Fruit fly (Drosophila melanogaster) whole organism, larva: ENCODE measurements around the gene GstD3.

ENCODE experiments used
- noc ChIP-seq: fragments of 200-800 bp; sonication (Bioruptor generic); optimal IDR thresholded peaks from 3 replicates; lab custom pipeline; 2019; ENCODE audit warnings: missing biosample characterization, mild to moderate bottlenecking, missing genetic modification characterization, moderate library complexity

GstD3 gene

dm6 chr3R:12372800-12373199, at the start of gene GstD3:
GstD3 (plus strand) TSS chr3R:12373068.
- no peak for TF ChIP-seq noc (tag; lab: Kevin White, UChicago)

dm6 chr3R:12323221-12323620, 49.6 kb upstream of the GstD3 start, which contains the start of gene CG10013:
CG10013 (plus strand) TSS chr3R:12323521.
- TF ChIP-seq noc (tag; lab: Kevin White, UChicago): no peak

dm6 chr3R:12326855-12327254, 46.0 kb upstream of the GstD3 start:
- no peak for TF ChIP-seq noc (tag; lab: Kevin White, UChicago)

- no peak for TF ChIP-seq noc (tag; lab: Kevin White, UChicago)
These were observed 43.0 kb upstream of the GstD3 start for dm6 chr3R:12329827-12330226.

- no peak for TF ChIP-seq noc (tag; lab: Kevin White, UChicago)
These were observed 31.5 kb upstream of the GstD3 start, which contains the start of gene Sgsf for dm6 chr3R:12341374-12341773. Sgsf (plus strand) TSS chr3R:12341674.

dm6 chr3R:12344914-12345549, 27.8 kb upstream of the GstD3 start:
- TF ChIP-seq noc (tag; lab: Kevin White, UChicago): no peak

- TF ChIP-seq noc (tag; lab: Kevin White, UChicago): no peak
These were observed 26.9 kb upstream of the GstD3 start for dm6 chr3R:12345989-12346388.

- no peak for TF ChIP-seq noc (tag; lab: Kevin White, UChicago)
These were observed 25.2 kb upstream of the GstD3 start for dm6 chr3R:12347659-12348058.

- no peak for TF ChIP-seq noc (tag; lab: Kevin White, UChicago)
These were observed 22.4 kb upstream of the GstD3 start, which contains the start of gene CG10038 for dm6 chr3R:12350497-12350896. CG10038 (minus strand) TSS chr3R:12350644.

dm6 chr3R:12352003-12352402, 20.9 kb upstream of the GstD3 start, which contains the start of gene CG10041:
CG10041 (minus strand) TSS chr3R:12352103.
- no peak for TF ChIP-seq noc (tag; lab: Kevin White, UChicago)

dm6 chr3R:12356044-12356443, 16.8 kb upstream of the GstD3 start, which contains the start of gene MBD-R2:
MBD-R2 (minus strand) TSS chr3R:12356265.
- TF ChIP-seq noc (tag; lab: Kevin White, UChicago): no peak

dm6 chr3R:12359837-12360236, 13.0 kb upstream of the GstD3 start, which contains the start of gene CG4115:
CG4115 (plus strand) TSS chr3R:12360008.
- no peak for TF ChIP-seq noc (tag; lab: Kevin White, UChicago)

dm6 chr3R:12361962-12362497, 10.8 kb upstream of the GstD3 start:
- no peak for TF ChIP-seq noc (tag; lab: Kevin White, UChicago)

dm6 chr3R:12363544-12363943, 9.3 kb upstream of the GstD3 start:
- TF ChIP-seq noc (tag; lab: Kevin White, UChicago): no peak

dm6 chr3R:12364580-12364979, 8.3 kb upstream of the GstD3 start, which contains the start of gene Tim17a1:
Tim17a1 (minus strand) TSS chr3R:12364680.
- no peak for TF ChIP-seq noc (tag; lab: Kevin White, UChicago)

dm6 chr3R:12365264-12365840, 7.5 kb upstream of the GstD3 start, which contains the start of gene GstD10:
GstD10 (minus strand) TSS chr3R:12365735.
- peak; percentile 46 for TF ChIP-seq noc (tag; lab: Kevin White, UChicago)
